Worm (Caenorhabditis elegans): ENCODE data around the gene sars-2.

sars-2 gene

DNA sequence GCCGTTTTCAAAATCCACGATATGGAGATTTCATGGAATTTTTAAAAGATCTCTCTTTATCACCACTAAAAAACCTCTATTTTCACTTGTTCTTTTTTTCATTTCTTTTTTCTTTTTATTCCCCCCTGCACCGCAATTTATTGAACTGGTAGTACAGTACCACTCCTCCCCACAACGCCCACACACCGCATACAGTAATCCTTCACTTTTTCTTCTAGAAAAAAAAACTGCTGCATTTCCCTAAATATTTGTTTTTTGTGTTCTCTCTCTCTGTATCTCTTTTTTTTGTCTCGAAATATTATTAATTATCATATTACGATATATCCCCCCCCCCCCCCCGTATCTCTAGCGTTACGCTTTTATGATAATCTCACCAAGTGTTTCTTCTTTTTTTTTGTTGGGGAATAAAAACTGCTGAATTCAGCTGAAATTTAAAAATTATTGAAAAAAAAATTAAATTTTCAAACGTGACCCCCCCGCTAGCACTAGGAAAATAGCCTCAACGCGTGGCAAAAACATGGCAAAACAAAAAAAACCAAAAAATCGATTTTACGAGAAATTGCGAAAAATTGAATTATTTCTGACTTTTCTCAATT is 40.5 kb upstream of the sars-2 start, which contains the start of gene Y24D9B.1 (continued):
- TF ChIP-seq B0019.2 (GFP tag; conservative IDR thresholded peaks at IDR 0.05) (no peak), nfya-2 (GFP tag; IDR thresholded peaks at IDR 0.05) (peak; percentile 63; the same call in 1 of the 2 replicates), hmg-1.2 (GFP tag; IDR thresholded peaks at IDR 0.05) (no peak), T07F8.4 (tag; optimal IDR thresholded peaks at IDR 0.05) (no peak), Y95B8A.8 (GFP tag; IDR thresholded peaks at IDR 0.05) (0 out of 2 replicates have a peak, but pooled peaks have one; percentile 34), nfyb-1 (GFP tag; IDR thresholded peaks at IDR 0.05) (no peak), mxl-1 (tag; optimal IDR thresholded peaks at IDR 0.05) (no peak), tlf-1 (GFP tag; optimal IDR thresholded peaks at IDR 0.05) (no peak), madf-10 (tag; optimal IDR thresholded peaks at IDR 0.05) (no peak), nhr-120 (GFP tag; IDR thresholded peaks at IDR 0.05) (no peak), mes-4 (tag; optimal IDR thresholded peaks at IDR 0.05) (no peak), unc-130 (GFP tag; optimal IDR thresholded peaks at IDR 0.05) (no peak), lsl-1 (GFP tag; optimal IDR thresholded peaks at IDR 0.05) (peak; percentile 8), Y56A3A.18 (GFP tag; IDR thresholded peaks at IDR 0.05) (no peak), F37B4.10 (GFP tag; IDR thresholded peaks at IDR 0.05) (no peak), F57C9.4 (tag; optimal IDR thresholded peaks at IDR 0.05) (no peak), F49E8.2 (tag; optimal IDR thresholded peaks at IDR 0.05; ENCODE audit: insufficient read depth) (peak; percentile 3), snpc-4 (GFP tag; optimal IDR thresholded peaks at IDR 0.05) (no peak), snpc-4 (tag; optimal IDR thresholded peaks at IDR 0.05) (no peak)

DNA sequence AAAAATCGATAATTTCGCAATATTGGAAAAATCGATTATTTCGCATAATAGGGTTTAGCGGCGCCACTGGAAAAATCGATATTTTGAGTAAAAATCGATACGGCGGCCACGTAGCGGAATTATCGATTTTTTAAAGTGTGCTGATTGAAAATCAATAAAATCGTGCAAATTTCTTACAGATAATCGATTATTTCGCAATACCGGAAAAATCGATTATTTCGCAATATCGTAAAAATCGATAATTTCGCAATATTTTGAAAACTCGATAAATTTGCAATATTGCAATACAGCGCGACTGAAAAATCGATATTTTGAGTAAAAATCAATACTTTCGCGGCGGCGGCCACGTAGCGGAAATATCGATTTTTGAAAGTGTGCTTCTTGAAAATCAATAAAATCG is 39.8 kb upstream of the sars-2 start:
- TF ChIP-seq cebp-1 (GFP tag; IDR thresholded peaks at IDR 0.05) (peak; percentile 75), cebp-1 (tag; optimal IDR thresholded peaks at IDR 0.05) (peak; percentile 79), athp-1 (tag; optimal IDR thresholded peaks at IDR 0.05) (no peak)

DNA sequence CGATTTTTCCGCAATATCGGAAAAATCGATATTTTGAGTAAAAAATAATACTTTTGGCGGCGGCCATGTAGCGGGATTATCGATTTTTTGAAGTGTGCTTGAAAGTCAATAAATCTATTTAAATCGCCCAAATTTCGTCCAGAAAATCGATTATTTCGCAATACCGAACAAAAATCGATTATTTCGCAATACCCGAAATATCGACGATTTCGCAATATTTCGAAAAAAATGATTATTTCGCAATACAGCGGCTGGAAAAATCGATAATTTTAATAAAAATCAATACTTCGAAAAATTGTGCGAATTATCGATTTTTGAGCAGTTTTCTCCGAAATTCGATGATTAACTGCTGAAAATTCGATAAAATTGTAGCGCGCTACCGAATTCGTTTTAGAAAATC is 39.4 kb upstream of the sars-2 start:
- no peak for TF ChIP-seq egrh-3 (GFP tag; IDR thresholded peaks at IDR 0.05)
- peak; percentile 77 for TF ChIP-seq cebp-1 (GFP tag; IDR thresholded peaks at IDR 0.05)
- TF ChIP-seq cebp-1 (tag; optimal IDR thresholded peaks at IDR 0.05), result peak; percentile 95

DNA sequence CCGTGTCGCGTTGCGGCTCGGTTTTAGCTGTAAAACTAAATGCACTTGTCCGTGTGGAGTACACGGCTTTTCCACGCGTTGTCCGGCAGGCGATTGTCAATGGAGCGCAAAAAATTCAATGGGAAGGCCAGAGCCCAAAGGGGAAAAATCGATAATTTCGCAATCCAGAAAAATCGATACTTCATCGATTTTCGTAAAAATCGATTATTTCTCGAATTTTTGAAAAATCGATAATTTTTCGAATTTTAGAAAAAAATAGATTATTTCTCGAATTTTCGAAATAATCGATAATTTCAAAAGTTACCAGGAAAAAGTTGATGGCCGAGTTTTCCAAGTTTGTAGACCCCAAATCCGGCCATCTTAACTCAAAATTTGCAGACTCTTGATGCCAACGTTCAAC is 38.0 kb upstream of the sars-2 start:
- TF ChIP-seq bed-1 (GFP tag; IDR thresholded peaks at IDR 0.05) (no peak), C06A6.2 (GFP tag; conservative IDR thresholded peaks at IDR 0.05) (no peak), dpff-1 (tag; optimal IDR thresholded peaks at IDR 0.05) (no peak), ztf-6 (GFP tag; IDR thresholded peaks at IDR 0.05) (no peak), nhr-179 (tag; optimal IDR thresholded peaks at IDR 0.05) (no peak), nfya-1 (tag; optimal IDR thresholded peaks at IDR 0.05; ENCODE audit: borderline replicate concordance, insufficient read depth) (no peak), C17E4.6 (GFP tag; IDR thresholded peaks at IDR 0.05) (no peak), ztf-25 (GFP tag; IDR thresholded peaks at IDR 0.05) (no peak), dpl-1 (GFP tag; optimal IDR thresholded peaks at IDR 0.05) (no peak), ccch-3 (GFP tag; optimal IDR thresholded peaks at IDR 0.05) (no peak), lin-54 (GFP tag; optimal IDR thresholded peaks at IDR 0.05) (no peak), tbp1 (GFP tag; optimal IDR thresholded peaks at IDR 0.05) (no peak), madf-8 (GFP tag; conservative IDR thresholded peaks at IDR 0.05) (no peak), B0019.2 (GFP tag; conservative IDR thresholded peaks at IDR 0.05) (no peak), hrde-1 (tag; optimal IDR thresholded peaks at IDR 0.05; ENCODE audit: borderline replicate concordance) (no peak)

Measured in whole organism, young adult.